Fruit fly (Drosophila melanogaster) whole organism, embryonic: ENCODE results near the gene CG5068.

Experiments used
- Blimp-1 ChIP-seq: fragments of 200-800 bp; sonication (Bioruptor generic); optimal IDR thresholded peaks from 3 replicates; lab custom pipeline; 2018; ENCODE audit warnings: missing biosample characterization, missing genetic modification characterization, mild to moderate bottlenecking, moderate library complexity, missing genetic modification reagents
- CG10979 ChIP-seq: fragments of 200-800 bp; sonication (Bioruptor generic); optimal IDR thresholded peaks from 2 replicates; lab custom pipeline; 2018; ENCODE audit warnings: missing biosample characterization, mild to moderate bottlenecking, missing genetic modification characterization, moderate library complexity
- CG16813 ChIP-seq: fragments of 200-800 bp; sonication (Bioruptor generic); IDR thresholded peaks from 3 replicates; pipeline ENCODE4 v1.3.6; 2022; ENCODE audit warnings: missing biosample characterization, missing genetic modification characterization; ENCODE audit not compliant: partially characterized antibody
- CG2129 ChIP-seq: fragments of 200-800 bp; sonication (Bioruptor generic); IDR thresholded peaks from 2 replicates; pipeline ENCODE4 v1.3.6; 2022; ENCODE audit warnings: missing biosample characterization, missing genetic modification characterization; ENCODE audit not compliant: partially characterized antibody
- CG2889 ChIP-seq: fragments of 200-800 bp; sonication (Bioruptor generic); IDR thresholded peaks from 3 replicates; pipeline ENCODE4 v1.3.6; 2022; ENCODE audit warnings: missing biosample characterization, missing genetic modification characterization
- CG32767 ChIP-seq: fragments of 200-800 bp; sonication (Bioruptor generic); IDR thresholded peaks from 2 replicates; pipeline ENCODE4 v1.3.6; 2022; ENCODE audit warnings: missing biosample characterization, missing genetic modification characterization
- CG3281 ChIP-seq: fragments of 200-800 bp; sonication (Bioruptor generic); optimal IDR thresholded peaks from 3 replicates; lab custom pipeline; 2017; ENCODE audit warnings: missing biosample characterization, mild to moderate bottlenecking, missing genetic modification characterization
- CG33557 ChIP-seq: fragments of 200-800 bp; sonication (Bioruptor generic); optimal IDR thresholded peaks from 2 replicates; lab custom pipeline; 2019; ENCODE audit warnings: missing biosample characterization, mild to moderate bottlenecking, missing genetic modification characterization, moderate library complexity
- CG3847 ChIP-seq: fragments of 200-800 bp; sonication (Bioruptor generic); IDR thresholded peaks from 2 replicates; pipeline ENCODE4 v1.3.6; 2022; ENCODE audit warnings: missing biosample characterization, missing genetic modification characterization
- CG43689 ChIP-seq: fragments of 200-800 bp; sonication (Bioruptor generic); IDR thresholded peaks from 2 replicates; pipeline ENCODE4 v1.3.6; 2022; ENCODE audit warnings: missing biosample characterization, missing genetic modification characterization
- CG4424 ChIP-seq: fragments of 200-800 bp; sonication (Bioruptor generic); optimal IDR thresholded peaks from 3 replicates; lab custom pipeline; 2016; ENCODE audit warnings: missing biosample characterization, missing genetic modification characterization
- CG7556 ChIP-seq: fragments of 200-800 bp; sonication (Bioruptor generic); optimal IDR thresholded peaks from 2 replicates; lab custom pipeline; 2017; ENCODE audit warnings: missing biosample characterization, mild to moderate bottlenecking, missing genetic modification characterization
- CG8089 ChIP-seq: fragments of 200-800 bp; sonication (Bioruptor generic); optimal IDR thresholded peaks from 3 replicates; lab custom pipeline; 2016; ENCODE audit warnings: missing biosample characterization, missing genetic modification characterization
- CHES-1-like ChIP-seq: fragments of 200-800 bp; sonication (Bioruptor generic); optimal IDR thresholded peaks from 2 replicates; lab custom pipeline; 2016; ENCODE audit warnings: missing biosample characterization, missing genetic modification characterization
- Camta ChIP-seq: fragments of 200-800 bp; sonication (Bioruptor generic); optimal IDR thresholded peaks from 2 replicates; lab custom pipeline; 2016; ENCODE audit warnings: missing biosample characterization, missing genetic modification characterization
- Chrac-16 ChIP-seq: fragments of 200-800 bp; sonication (Bioruptor generic); optimal IDR thresholded peaks from 3 replicates; lab custom pipeline; 2016; ENCODE audit warnings: missing biosample characterization, missing genetic modification characterization
- D ChIP-seq, 2 experiments: fragments of 200-800 bp in 1 of 2; fragments of >200 bp in 1 of 2; sonication (Bioruptor generic) in 1 of 2; optimal IDR thresholded peaks; 2 replicates in 1 of 2; 3 replicates in 1 of 2; lab custom pipeline; 2017; ENCODE audit warnings: mild to moderate bottlenecking in 1 of 2, missing biosample characterization in 1 of 2, missing genetic modification characterization in 1 of 2, missing genetic modification reagents in 1 of 2
- Dbx ChIP-seq: fragments of 200-800 bp; sonication (Bioruptor generic); IDR thresholded peaks from 3 replicates; pipeline ENCODE4 v1.3.6; 2022; ENCODE audit warnings: missing biosample characterization, missing genetic modification characterization
- Deaf1 ChIP-seq: fragments of 200-800 bp; optimal IDR thresholded peaks from 3 replicates; lab custom pipeline; 2019; ENCODE audit warnings: missing biosample characterization, mild to moderate bottlenecking, missing genetic modification characterization, moderate library complexity
- Dfd ChIP-seq, 2 experiments: fragments of >200 bp; optimal IDR thresholded peaks; 2 replicates each; lab custom pipeline; 2017; ENCODE audit warnings: missing biosample characterization in 2 of 2, missing genetic modification characterization in 2 of 2
- E2f1 ChIP-seq: fragments of 200-800 bp; sonication (Bioruptor generic); IDR thresholded peaks from 2 replicates; pipeline ENCODE4 v1.3.6; 2022; ENCODE audit warnings: missing biosample characterization, missing genetic modification characterization
- E2f2 ChIP-seq: fragments of 200-800 bp; sonication (Bioruptor generic); IDR thresholded peaks from 2 replicates; pipeline ENCODE4 v1.3.6; 2022; ENCODE audit warnings: missing biosample characterization, missing genetic modification characterization
- MBD-R2 ChIP-seq: fragments of 200-800 bp; sonication (Bioruptor generic); IDR thresholded peaks from 2 replicates; pipeline ENCODE4 v1.3.6; 2022; ENCODE audit warnings: missing biosample characterization, missing genetic modification characterization
- Neu2 ChIP-seq: fragments of 200-800 bp; sonication (Bioruptor generic); optimal IDR thresholded peaks from 3 replicates; lab custom pipeline; 2016; ENCODE audit warnings: missing biosample characterization, missing genetic modification characterization, borderline replicate concordance
- Nf-YA ChIP-seq: fragments of 200-800 bp; sonication (Bioruptor generic); IDR thresholded peaks from 2 replicates; pipeline ENCODE4 v1.3.6; 2022; ENCODE audit warnings: missing biosample characterization, missing genetic modification characterization
- Rfx ChIP-seq: fragments of 200-800 bp; sonication (Bioruptor generic); IDR thresholded peaks from 2 replicates; pipeline ENCODE4 v1.3.6; 2022; ENCODE audit warnings: missing biosample characterization, missing genetic modification characterization
- Xbp1 ChIP-seq: fragments of 200-800 bp; sonication (Bioruptor generic); optimal IDR thresholded peaks from 3 replicates; lab custom pipeline; 2016; ENCODE audit warnings: missing biosample characterization, mild to moderate bottlenecking, missing genetic modification characterization
- bigmax ChIP-seq: fragments of 200-800 bp; sonication (Bioruptor generic); optimal IDR thresholded peaks from 2 replicates; lab custom pipeline; 2018; ENCODE audit warnings: missing biosample characterization, mild to moderate bottlenecking, missing genetic modification characterization
- br ChIP-seq: fragments of >200 bp; optimal IDR thresholded peaks from 2 replicates; lab custom pipeline; 2017
- bsh ChIP-seq, 2 experiments: fragments of 200-800 bp; sonication (Bioruptor generic); optimal IDR thresholded peaks; 2 replicates each; lab custom pipeline; 2017 to 2018; ENCODE audit warnings: mild to moderate bottlenecking in 2 of 2, missing biosample characterization in 2 of 2, missing genetic modification characterization in 2 of 2, moderate library complexity in 1 of 2
- caup ChIP-seq: fragments of 200-800 bp; sonication (Bioruptor generic); optimal IDR thresholded peaks from 3 replicates; lab custom pipeline; 2017; ENCODE audit warnings: missing biosample characterization, mild to moderate bottlenecking, missing genetic modification characterization, moderate library complexity; ENCODE audit not compliant: severe bottlenecking
- chif ChIP-seq, 2 experiments: fragments of 200-800 bp; sonication (Bioruptor generic); optimal IDR thresholded peaks; 3 replicates each; lab custom pipeline; 2016; ENCODE audit warnings: missing biosample characterization in 2 of 2, missing genetic modification characterization in 2 of 2
- chinmo ChIP-seq: fragments of 200-800 bp; sonication (Bioruptor generic); IDR thresholded peaks from 4 replicates; pipeline ENCODE4 v1.3.6; 2022; ENCODE audit warnings: missing biosample characterization, missing genetic modification characterization; ENCODE audit not compliant: partially characterized antibody
- chm ChIP-seq: fragments of 200-800 bp; sonication (Bioruptor generic); IDR thresholded peaks from 2 replicates; pipeline ENCODE4 v1.3.6; 2022; ENCODE audit warnings: missing biosample characterization, missing genetic modification characterization
- fru ChIP-seq: fragments of >200 bp; optimal IDR thresholded peaks from 2 replicates; lab custom pipeline; 2017
- fu2 ChIP-seq: fragments of 200-800 bp; sonication (Bioruptor generic); optimal IDR thresholded peaks from 2 replicates; lab custom pipeline; 2016; ENCODE audit warnings: missing biosample characterization, missing genetic modification characterization
- gcm2 ChIP-seq: fragments of 200-800 bp; sonication (Bioruptor generic); optimal IDR thresholded peaks from 2 replicates; lab custom pipeline; 2016; ENCODE audit warnings: missing biosample characterization, missing genetic modification characterization
- grn ChIP-seq: fragments of 200-800 bp; sonication (Bioruptor generic); optimal IDR thresholded peaks from 3 replicates; lab custom pipeline; 2017; ENCODE audit warnings: missing biosample characterization, missing genetic modification characterization
- gro ChIP-seq: fragments of 200-800 bp; sonication (Bioruptor generic); optimal IDR thresholded peaks from 2 replicates; lab custom pipeline; 2016; ENCODE audit warnings: missing biosample characterization, missing genetic modification characterization
- gsb-n ChIP-seq: fragments of 200-800 bp; sonication (Bioruptor generic); optimal IDR thresholded peaks from 3 replicates; lab custom pipeline; 2018; ENCODE audit warnings: missing biosample characterization, mild to moderate bottlenecking, missing genetic modification characterization
- h ChIP-seq: fragments of >200 bp; optimal IDR thresholded peaks from 2 replicates; lab custom pipeline; 2017
- ham ChIP-seq: fragments of 200-800 bp; sonication (Bioruptor generic); IDR thresholded peaks from 2 replicates; pipeline ENCODE4 v1.3.6; 2022; ENCODE audit warnings: missing biosample characterization, missing genetic modification characterization
- her ChIP-seq: fragments of 200-800 bp; sonication (Bioruptor generic); optimal IDR thresholded peaks from 2 replicates; lab custom pipeline; 2016; ENCODE audit warnings: missing biosample characterization, missing genetic modification characterization
- mirr ChIP-seq: fragments of 200-800 bp; sonication (Bioruptor generic); optimal IDR thresholded peaks from 3 replicates; lab custom pipeline; 2018; ENCODE audit warnings: missing biosample characterization, mild to moderate bottlenecking, missing genetic modification characterization
- odd ChIP-seq: fragments of 200-800 bp; sonication (Bioruptor generic); optimal IDR thresholded peaks from 2 replicates; lab custom pipeline; 2017; ENCODE audit warnings: missing biosample characterization, mild to moderate bottlenecking, missing genetic modification characterization
- scrt ChIP-seq: fragments of 200-800 bp; sonication (Bioruptor generic); optimal IDR thresholded peaks from 2 replicates; lab custom pipeline; 2018; ENCODE audit warnings: missing biosample characterization, mild to moderate bottlenecking, missing genetic modification characterization, moderate library complexity
- sim ChIP-seq: fragments of 200-800 bp; sonication (Bioruptor generic); IDR thresholded peaks from 2 replicates; pipeline ENCODE4 v1.3.6; 2022; ENCODE audit warnings: missing biosample characterization, missing genetic modification characterization
- sna ChIP-seq: fragments of 200-800 bp; sonication (Bioruptor generic); IDR thresholded peaks from 2 replicates; pipeline ENCODE4 v1.3.6; 2022; ENCODE audit warnings: missing biosample characterization, missing genetic modification characterization; ENCODE audit not compliant: partially characterized antibody
- sqz ChIP-seq: fragments of 200-800 bp; sonication (Bioruptor generic); optimal IDR thresholded peaks from 3 replicates; lab custom pipeline; 2018; ENCODE audit warnings: missing biosample characterization, mild to moderate bottlenecking, missing genetic modification characterization
- stwl ChIP-seq: fragments of 200-800 bp; sonication (Bioruptor generic); optimal IDR thresholded peaks from 3 replicates; lab custom pipeline; 2018; ENCODE audit warnings: missing biosample characterization, mild to moderate bottlenecking, missing genetic modification characterization, moderate library complexity

Gene CG5068

DNA sequence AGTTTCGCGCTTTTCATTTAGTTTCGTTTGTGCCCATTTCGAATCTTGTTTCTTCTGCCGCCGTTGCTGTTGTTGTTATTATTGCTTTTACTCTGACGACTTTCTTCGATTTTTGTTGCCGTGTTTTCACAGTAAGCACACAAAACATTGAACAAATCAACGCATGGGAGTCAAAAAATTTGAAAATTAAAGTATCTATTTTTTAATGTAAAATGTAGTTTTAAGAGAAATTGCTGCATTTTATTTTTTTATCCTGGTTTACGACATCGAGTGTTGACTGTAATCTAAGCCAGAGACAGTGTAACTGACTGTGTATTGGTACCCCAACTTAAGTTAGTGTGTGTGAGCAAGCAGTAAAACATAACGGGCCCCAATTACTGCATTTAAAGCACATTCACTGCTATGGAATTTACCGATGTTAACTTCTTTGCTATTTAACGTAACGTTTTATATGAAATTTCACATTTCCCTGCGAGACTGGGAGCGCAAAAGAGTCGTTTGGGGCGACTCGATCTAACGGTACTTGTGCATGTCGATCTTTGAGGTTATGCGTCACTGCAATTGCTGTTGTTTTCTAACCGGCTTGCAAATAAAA is 9.8 kb downstream of the CG5068 start (continued):
- TF ChIP-seq CG33557 (GFP tag; lab: Kevin White, UChicago) (no peak), odd (GFP tag; lab: Kevin White, UChicago) (no peak), chif (GFP tag; optimal IDR thresholded peaks at IDR 0.05; lab: Kevin White, UChicago) (peak; percentile 20 to 62), Neu2 (GFP tag; lab: Kevin White, UChicago) (no peak), gro (GFP tag; lab: Kevin White, UChicago) (no peak), her (GFP tag; lab: Kevin White, UChicago) (no peak), h (lab: Kevin White, UChicago) (no peak), scrt (GFP tag; lab: Kevin White, UChicago) (no peak), CG43689 (GFP tag; lab: Robert Waterston, UW) (no peak), E2f1 (GFP tag; lab: Robert Waterston, UW) (peak; percentile 66), br (lab: Kevin White, UChicago) (no peak), MBD-R2 (GFP tag; lab: Robert Waterston, UW) (peak; percentile 51; the same call in 1 of the 2 replicates), chinmo (GFP tag; lab: Robert Waterston, UW) (no peak), sna (GFP tag; lab: Robert Waterston, UW) (no peak), CG10979 (tag; lab: Kevin White, UChicago) (peak; percentile 69), Dbx (GFP tag; lab: Robert Waterston, UW) (0 out of 3 replicates have a peak, but pooled peaks have one; percentile 37), CG8089 (GFP tag; lab: Kevin White, UChicago) (no peak), E2f2 (GFP tag; lab: Robert Waterston, UW) (peak; percentile 22; the same call in 1 of the 2 replicates), CG16813 (GFP tag; lab: Robert Waterston, UW) (no peak), Xbp1 (GFP tag; lab: Kevin White, UChicago) (peak; percentile 70), CG32767 (GFP tag; lab: Robert Waterston, UW) (peak; percentile 68; the same call in 1 of the 2 replicates), fu2 (GFP tag; lab: Kevin White, UChicago) (peak; percentile 24), bigmax (GFP tag; lab: Kevin White, UChicago) (no peak), chm (GFP tag; lab: Robert Waterston, UW) (peak; percentile 68; the same call in 1 of the 2 replicates), sqz (GFP tag; lab: Kevin White, UChicago) (no peak), Nf-YA (GFP tag; lab: Robert Waterston, UW) (0 out of 2 replicates have a peak, but pooled peaks have one; percentile 24), CG4424 (GFP tag; lab: Kevin White, UChicago) (peak; percentile 64), CG3281 (GFP tag; lab: Kevin White, UChicago) (no peak), gsb-n (tag; lab: Kevin White, UChicago) (no peak), mirr (no peak), Camta (peak; percentile 27), CG2129 (GFP tag; lab: Robert Waterston, UW) (no peak), Deaf1 (tag; lab: Kevin White, UChicago) (no peak), sim (0 out of 2 replicates have a peak, but pooled peaks have one; percentile 30), Dfd (GFP tag; optimal IDR thresholded peaks at IDR 0.05; lab: Kevin White, UChicago) (no peak), caup (peak; percentile 11), Blimp-1 (GFP tag; lab: Kevin White, UChicago) (no peak), stwl (no peak), bsh (GFP tag; optimal IDR thresholded peaks at IDR 0.05; lab: Kevin White, UChicago) (peak in 1 of 2 experiments; percentile 79), grn (no peak), fru (lab: Kevin White, UChicago) (no peak), Rfx (GFP tag; lab: Robert Waterston, UW) (peak; percentile 58), gcm2 (GFP tag; lab: Kevin White, UChicago) (no peak), CHES-1-like (GFP tag; lab: Kevin White, UChicago) (no peak), CG3847 (GFP tag; lab: Robert Waterston, UW) (peak; percentile 46), CG2889 (GFP tag; lab: Robert Waterston, UW) (0 out of 3 replicates have a peak, but pooled peaks have one; percentile 37), ham (GFP tag; lab: Robert Waterston, UW) (no peak), CG7556 (GFP tag; lab: Kevin White, UChicago) (peak; percentile 30), D (optimal IDR thresholded peaks at IDR 0.05; lab: Kevin White, UChicago) (no peak), D (GFP tag; optimal IDR thresholded peaks at IDR 0.05; lab: Kevin White, UChicago) (peak; percentile 60), Chrac-16 (GFP tag; lab: Kevin White, UChicago) (peak; percentile 63)
